Worm (Caenorhabditis elegans): ENCODE measurements around the gene acox-3.

- TF ChIP-seq hmg-4 (GFP tag; optimal IDR thresholded peaks at IDR 0.05): no peak
- no peak for TF ChIP-seq aly-1 (tag; optimal IDR thresholded peaks at IDR 0.05)
- TF ChIP-seq ama-1 (optimal IDR thresholded peaks at IDR 0.05): no peak
- no peak for TF ChIP-seq tbx-37 (GFP tag; conservative IDR thresholded peaks at IDR 0.05)
- no peak for TF ChIP-seq tra-4 (tag; optimal IDR thresholded peaks at IDR 0.05)
Measured at ce11 chrIV:6230560-6231073, 17.7 kb downstream of the acox-3 start, which contains the start of gene F58F9.4.

Data from whole organism, early embryonic.